Worm (Caenorhabditis elegans): Measurements from ENCODE around the gene ptpn-22.

ptpn-22 gene

DNA sequence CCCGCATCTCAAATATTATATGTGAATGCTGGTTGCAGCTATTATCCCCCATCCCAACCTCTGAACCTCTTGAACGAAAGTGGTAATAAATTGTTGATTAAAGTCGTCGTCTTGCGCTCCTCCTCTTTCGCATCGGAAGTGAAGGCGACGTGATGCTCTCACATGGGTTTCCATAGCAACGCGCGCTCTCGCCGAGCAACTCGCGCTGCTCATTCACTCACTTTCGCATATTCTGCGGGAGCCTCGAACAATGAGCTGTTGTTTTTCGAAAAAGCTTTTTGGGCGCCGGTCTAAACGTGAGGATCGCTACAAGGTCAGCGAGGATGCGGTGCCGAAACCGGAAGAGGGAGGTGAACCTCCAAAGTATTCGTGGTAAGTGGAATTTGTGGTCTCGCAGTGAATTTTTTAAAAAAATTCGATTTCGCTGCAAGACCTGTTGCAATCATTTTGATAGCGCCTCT lies 29.0 kb downstream of the ptpn-22 start, which contains the start of gene rpi-2 (continued):
- TF ChIP-seq arid-1 (GFP tag; conservative IDR thresholded peaks at IDR 0.05) = peak; percentile 94
- peak; percentile 47 for TF ChIP-seq rbr-2 (tag; optimal IDR thresholded peaks at IDR 0.05)
- 0 out of 2 replicates have a peak, but pooled peaks have one; percentile 30 for TF ChIP-seq ceh-44 (GFP tag; IDR thresholded peaks at IDR 0.05)
- TF ChIP-seq ctbp-1 (GFP tag; IDR thresholded peaks at IDR 0.05) = peak; percentile 57
- TF ChIP-seq lim-7 (GFP tag; IDR thresholded peaks at IDR 0.05) = peak; percentile 70
- TF ChIP-seq mdt-29 (GFP tag; IDR thresholded peaks at IDR 0.05) = 0 out of 2 replicates have a peak, but pooled peaks have one; percentile 22
- no peak for TF ChIP-seq daf-8 (GFP tag; IDR thresholded peaks at IDR 0.05)
- no peak for TF ChIP-seq daf-19 (GFP tag; conservative IDR thresholded peaks at IDR 0.05)
- no peak for TF ChIP-seq pqm-1 (tag; optimal IDR thresholded peaks at IDR 0.05)
- TF ChIP-seq F49E8.2 (tag; optimal IDR thresholded peaks at IDR 0.05; ENCODE audit: borderline replicate concordance) = peak; percentile 95
- TF ChIP-seq egl-27 (tag; optimal IDR thresholded peaks at IDR 0.05) = no peak
- peak; percentile 53 for TF ChIP-seq Y5F2A.4 (GFP tag; optimal IDR thresholded peaks at IDR 0.05)
- peak; percentile 38 for TF ChIP-seq dmd-6 (GFP tag; IDR thresholded peaks at IDR 0.05)
- peak; percentile 64; the same call in 1 of the 2 replicates for TF ChIP-seq dmd-9 (GFP tag; IDR thresholded peaks at IDR 0.05)
- TF ChIP-seq pha-4 (GFP tag; IDR thresholded peaks at IDR 0.05) = peak; percentile 89
- TF ChIP-seq pha-4 (tag; optimal IDR thresholded peaks at IDR 0.05) = no peak
- TF ChIP-seq nhr-237 (tag; optimal IDR thresholded peaks at IDR 0.05) = no peak
- no peak for TF ChIP-seq Y75B8A.6 (GFP tag; IDR thresholded peaks at IDR 0.05)
- TF ChIP-seq dve-1 (tag; optimal IDR thresholded peaks at IDR 0.05; ENCODE audit: insufficient read depth) = no peak
- TF ChIP-seq aly-2 (tag; optimal IDR thresholded peaks at IDR 0.05) = peak; percentile 68
- peak; percentile 80 for TF ChIP-seq egl-43 (GFP tag; IDR thresholded peaks at IDR 0.05)
- peak in 1 of 2 experiments; percentile 21 for TF ChIP-seq hif-1 (tag; optimal IDR thresholded peaks at IDR 0.05)
- no peak for TF ChIP-seq ZK337.2 (GFP tag; IDR thresholded peaks at IDR 0.05)

DNA sequence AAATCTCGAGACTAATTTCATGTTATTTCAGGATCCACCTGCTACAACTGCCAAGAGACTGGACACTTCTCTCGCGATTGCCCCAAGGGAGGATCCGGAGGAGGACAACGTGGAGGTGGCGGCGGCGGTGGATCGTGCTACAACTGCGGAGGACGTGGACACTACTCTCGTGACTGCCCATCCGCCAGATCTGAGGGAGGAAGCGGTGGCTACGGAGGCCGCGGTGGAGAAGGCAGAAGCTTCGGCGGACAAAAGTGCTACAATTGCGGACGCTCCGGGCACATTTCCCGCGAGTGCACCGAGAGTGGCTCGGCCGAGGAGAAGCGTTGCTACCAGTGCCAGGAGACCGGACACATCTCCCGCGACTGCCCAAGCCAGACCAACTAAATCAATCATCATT lies 29.5 kb downstream of the ptpn-22 start:
- TF ChIP-seq nhr-11 (tag; optimal IDR thresholded peaks at IDR 0.05) = no peak
- peak; percentile 96 for TF ChIP-seq set-16 (GFP tag; IDR thresholded peaks at IDR 0.05)

DNA sequence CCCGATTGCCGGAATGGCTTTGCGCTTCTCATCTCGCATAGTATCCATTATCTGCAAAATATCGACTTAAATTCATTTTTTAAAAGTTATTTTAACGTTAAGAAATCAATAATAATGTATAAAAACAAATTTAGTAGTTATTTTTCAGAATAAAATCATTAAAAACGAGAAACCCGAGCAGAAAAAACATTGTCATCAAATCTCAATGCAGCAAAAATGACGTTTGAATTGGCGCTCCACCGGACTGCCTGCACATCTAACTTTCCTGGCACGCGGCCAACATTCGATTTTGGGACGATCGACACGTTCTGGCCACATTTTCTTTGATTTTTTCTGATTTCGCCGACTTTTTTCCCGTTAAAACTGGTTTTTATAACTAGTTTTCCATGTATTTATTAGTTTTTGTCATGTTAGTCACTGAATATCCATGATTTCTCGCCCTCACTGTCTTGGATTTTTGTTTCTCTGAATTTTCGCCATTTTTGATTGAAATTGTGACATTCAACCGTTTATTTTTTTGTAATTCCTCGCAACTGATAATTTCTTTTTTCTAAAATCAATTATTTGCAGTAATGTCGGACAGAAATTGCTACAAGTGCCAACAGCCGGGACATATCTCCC lies 30.3 kb downstream of the ptpn-22 start, which contains the start of the genes pbs-1 and K08D12.3:
Gene pbs-1 (minus strand): TSS at position 51 of the 621 bp plus-strand sequence.
Gene K08D12.3 (plus strand): TSS at position 571 of the 621 bp plus-strand sequence.
- no peak for TF ChIP-seq unc-39 (tag; optimal IDR thresholded peaks at IDR 0.05)
- peak; percentile 83 for TF ChIP-seq mes-2 (tag; optimal IDR thresholded peaks at IDR 0.05; ENCODE audit: poor library complexity, severe bottlenecking)
- no peak for TF ChIP-seq ztf-11 (tag; optimal IDR thresholded peaks at IDR 0.05)
- TF ChIP-seq zfp-3 (GFP tag; conservative IDR thresholded peaks at IDR 0.05) = no peak
- TF ChIP-seq unc-62 (GFP tag; optimal IDR thresholded peaks at IDR 0.05 in 1 of 2) = no peak
- no peak for TF ChIP-seq unc-62 (tag; optimal IDR thresholded peaks at IDR 0.05)
- TF ChIP-seq tag-97 (GFP tag; IDR thresholded peaks at IDR 0.05) = no peak
- no peak for TF ChIP-seq skn-1 (tag; optimal IDR thresholded peaks at IDR 0.05)
- TF ChIP-seq Y75B8A.6 (GFP tag; IDR thresholded peaks at IDR 0.05) = no peak
- TF ChIP-seq lin-1 (GFP tag; IDR thresholded peaks at IDR 0.05) = no peak
- TF ChIP-seq zip-11 (GFP tag; IDR thresholded peaks at IDR 0.05) = no peak
- TF ChIP-seq hlh-11 (tag; optimal IDR thresholded peaks at IDR 0.05) = peak; percentile 79
- no peak for TF ChIP-seq ceh-28 (tag; optimal IDR thresholded peaks at IDR 0.05)
- no peak for TF ChIP-seq F49E8.2 (tag; optimal IDR thresholded peaks at IDR 0.05; ENCODE audit: borderline replicate concordance)
- peak; percentile 93 for TF ChIP-seq zfp-2 (tag; optimal IDR thresholded peaks at IDR 0.05)
- no peak for TF ChIP-seq vab-7 (GFP tag; IDR thresholded peaks at IDR 0.05)
- TF ChIP-seq php-3 (GFP tag; IDR thresholded peaks at IDR 0.05) = no peak
- no peak for TF ChIP-seq ZK337.2 (GFP tag; IDR thresholded peaks at IDR 0.05)
- peak; percentile 71 for TF ChIP-seq aha-1 (tag)
- peak; percentile 81 for TF ChIP-seq lin-38 (GFP tag; IDR thresholded peaks at IDR 0.05)
- TF ChIP-seq daf-16 (GFP tag; optimal IDR thresholded peaks at IDR 0.05) = no peak
- TF ChIP-seq daf-16 (tag; optimal IDR thresholded peaks at IDR 0.05) = peak; percentile 25
- TF ChIP-seq sdz-12 (GFP tag; optimal IDR thresholded peaks at IDR 0.05) = no peak
- TF ChIP-seq unc-130 (GFP tag; optimal IDR thresholded peaks at IDR 0.05) = no peak
- TF ChIP-seq hmg-1.1 (GFP tag; IDR thresholded peaks at IDR 0.05) = no peak; the same call in 1 of the 2 replicates
- TF ChIP-seq egl-43 (GFP tag; IDR thresholded peaks at IDR 0.05) = no peak
- TF ChIP-seq daf-19 (GFP tag; conservative IDR thresholded peaks at IDR 0.05) = no peak
- no peak for TF ChIP-seq jun-1 (tag; optimal IDR thresholded peaks at IDR 0.05)
- no peak for TF ChIP-seq egl-27 (tag; optimal IDR thresholded peaks at IDR 0.05)
